Fruit fly (Drosophila melanogaster) S2 (cell line): Measurements from ENCODE around the gene CG17919.

Source experiments
- CG8478 ChIP-seq: fragments of >200 bp; optimal IDR thresholded peaks from 2 replicates; lab custom pipeline; 2018
- CTCF ChIP-seq, 2 experiments: fragments of >200 bp; optimal IDR thresholded peaks; 2 replicates each; lab custom pipeline; 2018

DNA sequence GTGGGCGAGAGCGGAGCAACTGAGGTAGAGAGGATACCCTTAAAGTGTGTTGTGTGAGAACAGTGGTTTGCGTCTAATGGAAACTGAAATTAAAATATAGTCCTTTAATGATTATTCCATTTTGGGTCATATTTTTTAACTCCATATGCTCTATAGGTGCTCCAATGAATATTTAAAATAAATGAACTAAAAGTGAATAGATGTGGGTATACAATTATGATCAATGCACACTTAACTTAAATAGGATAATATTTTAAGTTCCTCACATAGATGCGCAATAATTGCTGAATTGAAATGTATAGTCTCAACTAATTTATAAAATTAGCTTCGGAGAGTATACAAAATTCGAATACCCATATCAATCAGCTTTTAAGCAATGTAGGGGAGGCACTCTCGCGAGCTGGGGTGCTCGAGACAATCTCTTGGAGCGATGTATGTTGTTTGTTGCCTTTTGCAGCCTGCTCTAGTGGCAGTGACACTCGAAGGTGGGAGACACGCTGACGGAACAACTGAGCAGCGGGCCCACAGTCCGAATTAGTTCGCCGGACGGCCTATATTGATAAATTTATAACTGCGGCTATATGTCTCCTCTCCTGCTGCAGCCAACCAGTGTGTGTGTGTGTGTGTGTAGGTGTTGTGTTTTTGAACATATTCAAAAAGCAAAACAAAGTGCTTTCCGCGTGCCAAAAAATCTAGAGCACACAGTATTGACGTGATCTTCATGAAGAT is 10.0 kb downstream of the CG17919 start:
- no peak for TF ChIP-seq CG8478 (lab: Kevin White, UChicago)
- no peak for TF ChIP-seq CTCF (optimal IDR thresholded peaks at IDR 0.05; lab: Kevin White, UChicago)
